Worm (Caenorhabditis elegans): Measurements from ENCODE around the gene nhr-176.

nhr-176 gene

ce11 chrV:16053373-16053772 is 17.8 kb upstream of the nhr-176 start, which contains the start of gene F14H3.3:
Gene F14H3.3 (minus strand): TSS chrV:16053473.
- TF ChIP-seq irx-1 (tag; optimal IDR thresholded peaks at IDR 0.05) (no peak), nhr-84 (tag; optimal IDR thresholded peaks at IDR 0.05) (no peak), aly-2 (tag; optimal IDR thresholded peaks at IDR 0.05) (no peak), hlh-17 (GFP tag; optimal IDR thresholded peaks at IDR 0.05; ENCODE audit: borderline replicate concordance) (no peak), egl-13 (tag; optimal IDR thresholded peaks at IDR 0.05) (no peak), nhr-20 (tag; optimal IDR thresholded peaks at IDR 0.05) (no peak), ceh-88 (GFP tag; IDR thresholded peaks at IDR 0.05) (no peak), zip-4 (GFP tag; optimal IDR thresholded peaks at IDR 0.05) (no peak), pax-3 (tag; optimal IDR thresholded peaks at IDR 0.05) (no peak), snu-23 (GFP tag; optimal IDR thresholded peaks at IDR 0.05) (no peak), nhr-11 (tag; optimal IDR thresholded peaks at IDR 0.05) (no peak), lir-3 (tag; optimal IDR thresholded peaks at IDR 0.05; ENCODE audit: poor library complexity) (no peak), lsy-2 (tag; optimal IDR thresholded peaks at IDR 0.05) (no peak), vab-15 (tag; optimal IDR thresholded peaks at IDR 0.05) (no peak), pqm-1 (tag; optimal IDR thresholded peaks at IDR 0.05) (no peak), blmp-1 (tag; optimal IDR thresholded peaks at IDR 0.05) (no peak), nhr-90 (tag; optimal IDR thresholded peaks at IDR 0.05; ENCODE audit: poor library complexity) (no peak), grh-1 (GFP tag; IDR thresholded peaks at IDR 0.05) (no peak), mdl-1 (tag; optimal IDR thresholded peaks at IDR 0.05) (no peak), unc-98 (GFP tag; IDR thresholded peaks at IDR 0.05) (no peak)

DNA sequence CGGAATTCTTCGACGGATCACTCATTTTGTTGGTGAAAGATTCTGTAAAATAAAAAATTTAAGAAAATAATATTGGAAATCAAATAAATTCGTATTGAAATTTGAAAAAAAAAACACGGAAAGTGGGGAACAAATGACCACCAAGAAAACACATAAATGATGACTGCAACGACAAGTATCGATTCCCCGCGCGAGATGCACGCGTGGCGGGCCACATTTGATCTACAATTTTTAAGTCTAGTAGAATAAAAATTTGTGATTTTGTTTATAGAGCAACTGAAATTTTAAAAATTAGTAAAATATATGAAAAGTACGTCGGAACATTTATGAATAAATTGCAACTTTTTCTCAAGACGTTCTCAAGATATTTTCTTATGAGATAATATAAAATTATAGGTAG is 16.1 kb upstream of the nhr-176 start, which contains the start of gene F14H3.4:
TSS of gene F14H3.4 (minus strand) at position 42 of the 400 bp plus-strand sequence.
- TF ChIP-seq nhr-71 (tag; optimal IDR thresholded peaks at IDR 0.05) (no peak), nhr-20 (tag; optimal IDR thresholded peaks at IDR 0.05) (no peak), pag-3 (tag; optimal IDR thresholded peaks at IDR 0.05; ENCODE audit: borderline replicate concordance, insufficient read depth) (no peak), pax-3 (tag; optimal IDR thresholded peaks at IDR 0.05) (no peak), C16A3.4 (tag; optimal IDR thresholded peaks at IDR 0.05) (no peak), sox-4 (tag; optimal IDR thresholded peaks at IDR 0.05) (no peak), zip-4 (GFP tag; optimal IDR thresholded peaks at IDR 0.05) (no peak), lir-3 (tag; optimal IDR thresholded peaks at IDR 0.05; ENCODE audit: poor library complexity) (no peak), fos-1 (tag; optimal IDR thresholded peaks at IDR 0.05) (no peak), isw-1 (GFP tag; IDR thresholded peaks at IDR 0.05) (no peak)

DNA sequence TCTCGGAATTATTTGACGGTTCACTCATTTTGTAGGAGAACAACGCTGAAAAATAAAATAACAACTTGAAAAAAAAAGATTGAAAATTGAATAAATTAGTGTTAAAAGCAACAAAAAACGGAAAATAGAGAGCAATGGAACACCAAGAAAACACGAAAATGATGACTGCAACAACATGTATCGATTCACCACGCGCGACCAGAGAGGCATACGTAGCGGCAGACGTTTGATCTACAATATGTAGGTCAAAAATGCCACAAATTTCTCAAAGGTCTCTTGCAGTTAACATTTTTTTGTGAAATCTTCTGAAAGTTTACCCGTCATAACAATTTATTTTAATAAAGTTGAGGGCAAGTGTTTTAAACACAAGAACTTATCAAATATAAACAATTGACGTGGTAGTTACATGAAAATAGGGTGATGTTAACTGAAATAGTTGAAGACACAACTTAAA is 14.1 kb upstream of the nhr-176 start, which contains the start of gene F14H3.5:
TSS of gene F14H3.5 (minus strand) at position 51 of the 454 bp plus-strand sequence.
- no peak for TF ChIP-seq aly-2 (tag; optimal IDR thresholded peaks at IDR 0.05)
- TF ChIP-seq ceh-90 (tag; optimal IDR thresholded peaks at IDR 0.05): no peak
- TF ChIP-seq efl-1 (optimal IDR thresholded peaks at IDR 0.05): no peak
- TF ChIP-seq efl-1 (GFP tag; optimal IDR thresholded peaks at IDR 0.05 in 1 of 2): peak in 1 of 2 experiments; percentile 12
- TF ChIP-seq mdl-1 (tag; optimal IDR thresholded peaks at IDR 0.05): no peak

ce11 chrV:16058872-16059271 is 12.3 kb upstream of the nhr-176 start, which contains the start of gene F14H3.6:
Gene F14H3.6 (minus strand): TSS chrV:16058893.
- TF ChIP-seq fkh-4 (tag; optimal IDR thresholded peaks at IDR 0.05; ENCODE audit: borderline replicate concordance): no peak
- TF ChIP-seq mab-9 (GFP tag; IDR thresholded peaks at IDR 0.05): no peak
- no peak for TF ChIP-seq nhr-11 (tag; optimal IDR thresholded peaks at IDR 0.05)

DNA sequence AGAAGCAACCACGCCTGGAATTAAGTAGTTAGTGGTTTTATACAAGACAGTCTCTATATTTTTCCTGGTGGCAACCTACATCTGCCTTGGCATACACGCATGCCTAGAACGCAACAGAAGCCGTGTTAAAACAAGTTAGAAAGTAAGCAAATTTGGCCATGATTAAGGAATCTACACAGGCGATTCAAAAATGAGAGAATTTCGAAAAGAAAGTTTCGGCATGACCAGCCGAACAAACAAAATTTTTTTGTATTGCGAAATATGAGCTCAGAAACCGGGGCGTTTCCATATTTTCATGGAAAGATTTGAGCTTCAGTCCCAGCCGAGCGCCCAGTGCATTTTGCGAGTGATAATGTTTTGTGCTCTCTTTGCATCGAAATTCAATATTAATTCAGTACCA is 11.0 kb upstream of the nhr-176 start, which contains the start of gene F14H3.15:
TSS of gene F14H3.15 (minus strand) at position 101 of the 400 bp plus-strand sequence.
- TF ChIP-seq C04F5.9 (tag; optimal IDR thresholded peaks at IDR 0.05) (no peak), nhr-20 (tag; optimal IDR thresholded peaks at IDR 0.05) (no peak), egl-27 (tag; optimal IDR thresholded peaks at IDR 0.05) (no peak)
